Fruit fly (Drosophila melanogaster) whole organism, embryonic: ENCODE data around the gene CG31109.

Source experiments
- Atf-2 ChIP-seq: fragments of 200-800 bp; sonication (Bioruptor generic); optimal IDR thresholded peaks from 2 replicates; lab custom pipeline; 2016; ENCODE audit warnings: missing biosample characterization, missing genetic modification characterization
- B-H2 ChIP-seq: fragments of 200-800 bp; sonication (Bioruptor generic); optimal IDR thresholded peaks from 2 replicates; lab custom pipeline; 2018; ENCODE audit warnings: missing biosample characterization, mild to moderate bottlenecking, missing genetic modification characterization
- Bdp1 ChIP-seq: fragments of 200-800 bp; sonication (Bioruptor generic); optimal IDR thresholded peaks from 3 replicates; lab custom pipeline; 2016; ENCODE audit warnings: missing biosample characterization, missing genetic modification characterization
- Bgb ChIP-seq: fragments of 200-800 bp; sonication (Bioruptor generic); IDR thresholded peaks from 2 replicates; pipeline ENCODE4 v1.3.6; 2022; ENCODE audit warnings: missing biosample characterization, missing genetic modification characterization; ENCODE audit not compliant: partially characterized antibody
- CG1024 ChIP-seq: fragments of 200-800 bp; sonication (Bioruptor generic); IDR thresholded peaks from 2 replicates; pipeline ENCODE4 v1.3.6; 2022; ENCODE audit warnings: missing biosample characterization, missing genetic modification characterization
- CG11456 ChIP-seq: fragments of 200-800 bp; sonication (Bioruptor generic); IDR thresholded peaks from 3 replicates; pipeline ENCODE4 v1.3.6; 2022; ENCODE audit warnings: missing biosample characterization, missing genetic modification characterization
- CG12155 ChIP-seq: fragments of 200-800 bp; sonication (Bioruptor generic); optimal IDR thresholded peaks from 3 replicates; lab custom pipeline; 2016; ENCODE audit warnings: missing biosample characterization, missing genetic modification characterization
- CG13287 ChIP-seq: fragments of 200-800 bp; sonication (Bioruptor generic); IDR thresholded peaks from 2 replicates; pipeline ENCODE4 v1.3.6; 2022; ENCODE audit warnings: missing biosample characterization, missing genetic modification characterization; ENCODE audit not compliant: partially characterized antibody
- CG15479 ChIP-seq: fragments of 200-800 bp; sonication (Bioruptor generic); optimal IDR thresholded peaks from 3 replicates; lab custom pipeline; 2019; ENCODE audit warnings: missing biosample characterization, mild to moderate bottlenecking, missing genetic modification characterization, moderate library complexity
- CG17186 ChIP-seq: fragments of 200-800 bp; sonication (Bioruptor generic); optimal IDR thresholded peaks from 3 replicates; lab custom pipeline; 2017; ENCODE audit warnings: missing biosample characterization, missing genetic modification reagents, missing genetic modification characterization
- CG17612 ChIP-seq: fragments of 200-800 bp; sonication (Bioruptor generic); IDR thresholded peaks from 2 replicates; pipeline ENCODE4 v1.3.6; 2022; ENCODE audit warnings: missing biosample characterization, missing genetic modification characterization
- CG2889 ChIP-seq: fragments of 200-800 bp; sonication (Bioruptor generic); IDR thresholded peaks from 3 replicates; pipeline ENCODE4 v1.3.6; 2022; ENCODE audit warnings: missing biosample characterization, missing genetic modification characterization
- CG30403 ChIP-seq: fragments of 200-800 bp; sonication (Bioruptor generic); optimal IDR thresholded peaks from 3 replicates; lab custom pipeline; 2016; ENCODE audit warnings: missing biosample characterization, missing genetic modification characterization
- CG3065 ChIP-seq: fragments of 200-800 bp; sonication (Bioruptor generic); optimal IDR thresholded peaks from 2 replicates; lab custom pipeline; 2016; ENCODE audit warnings: missing biosample characterization, missing genetic modification characterization
- CG3163 ChIP-seq: fragments of 200-800 bp; sonication (Bioruptor generic); optimal IDR thresholded peaks from 3 replicates; lab custom pipeline; 2016; ENCODE audit warnings: missing biosample characterization, missing genetic modification characterization
- CG32772 ChIP-seq: fragments of 200-800 bp; sonication (Bioruptor generic); IDR thresholded peaks from 2 replicates; pipeline ENCODE4 v1.3.6; 2022; ENCODE audit warnings: missing biosample characterization, missing genetic modification characterization
- CG33213 ChIP-seq: fragments of 200-800 bp; sonication (Bioruptor generic); optimal IDR thresholded peaks from 3 replicates; lab custom pipeline; 2016; ENCODE audit warnings: missing biosample characterization, missing genetic modification characterization
- CG4360 ChIP-seq: fragments of 200-800 bp; sonication (Bioruptor generic); IDR thresholded peaks from 2 replicates; pipeline ENCODE4 v1.3.6; 2022; ENCODE audit warnings: missing biosample characterization, missing genetic modification characterization
- CG4617 ChIP-seq: fragments of 200-800 bp; sonication (Bioruptor generic); optimal IDR thresholded peaks from 3 replicates; lab custom pipeline; 2016; ENCODE audit warnings: missing biosample characterization, missing genetic modification characterization, borderline replicate concordance
- CG6254 ChIP-seq: fragments of 200-800 bp; sonication (Bioruptor generic); optimal IDR thresholded peaks from 3 replicates; lab custom pipeline; 2017; ENCODE audit warnings: mild to moderate bottlenecking, missing biosample characterization, missing genetic modification reagents, missing genetic modification characterization
- CG9817 ChIP-seq: fragments of 200-800 bp; sonication (Bioruptor generic); optimal IDR thresholded peaks from 2 replicates; lab custom pipeline; 2018; ENCODE audit warnings: missing biosample characterization, mild to moderate bottlenecking, missing genetic modification characterization, moderate library complexity
- CG9932 ChIP-seq: fragments of 200-800 bp; sonication (Bioruptor generic); IDR thresholded peaks from 2 replicates; pipeline ENCODE4 v1.3.6; 2022; ENCODE audit warnings: missing biosample characterization, missing genetic modification characterization
- Dek ChIP-seq: fragments of 200-800 bp; sonication (Bioruptor generic); optimal IDR thresholded peaks from 3 replicates; lab custom pipeline; 2019; ENCODE audit warnings: missing biosample characterization, mild to moderate bottlenecking, missing genetic modification characterization, moderate library complexity
- Eip74EF ChIP-seq, 2 experiments: fragments of 200-800 bp in 1 of 2; fragments of >200 bp in 1 of 2; sonication (Bioruptor generic) in 1 of 2; optimal IDR thresholded peaks; 2 replicates each; lab custom pipeline; 2017 to 2019; ENCODE audit warnings: missing biosample characterization in 2 of 2, missing genetic modification characterization in 2 of 2, mild to moderate bottlenecking in 1 of 2, moderate library complexity in 1 of 2
- MESR4 ChIP-seq: fragments of 200-800 bp; sonication (Bioruptor generic); optimal IDR thresholded peaks from 2 replicates; lab custom pipeline; 2018; ENCODE audit warnings: missing biosample characterization, mild to moderate bottlenecking, missing genetic modification characterization, moderate library complexity
- Mes4 ChIP-seq: fragments of 200-800 bp; sonication (Bioruptor generic); optimal IDR thresholded peaks from 2 replicates; lab custom pipeline; 2016; ENCODE audit warnings: missing biosample characterization, missing genetic modification characterization
- PHDP ChIP-seq: fragments of 200-800 bp; sonication (Bioruptor generic); optimal IDR thresholded peaks from 3 replicates; lab custom pipeline; 2018; ENCODE audit warnings: missing biosample characterization, mild to moderate bottlenecking, missing genetic modification characterization, moderate library complexity
- Ravus ChIP-seq: fragments of 200-800 bp; sonication (Bioruptor generic); IDR thresholded peaks from 2 replicates; pipeline ENCODE4 v1.3.6; 2022; ENCODE audit warnings: missing biosample characterization, missing genetic modification characterization
- Taf1 ChIP-seq: fragments of 200-800 bp; sonication (Bioruptor generic); IDR thresholded peaks from 2 replicates; pipeline ENCODE4 v1.3.6; 2022; ENCODE audit warnings: missing biosample characterization, missing genetic modification characterization
- Vsx1 ChIP-seq: fragments of 200-800 bp; sonication (Bioruptor generic); optimal IDR thresholded peaks from 2 replicates; lab custom pipeline; 2017; ENCODE audit warnings: missing biosample characterization, mild to moderate bottlenecking, missing genetic modification characterization, missing genetic modification reagents
- ab ChIP-seq: fragments of 200-800 bp; sonication (Bioruptor generic); optimal IDR thresholded peaks from 2 replicates; lab custom pipeline; 2016; ENCODE audit warnings: missing biosample characterization, missing genetic modification characterization
- al ChIP-seq: fragments of 200-800 bp; sonication (Bioruptor generic); IDR thresholded peaks from 2 replicates; pipeline ENCODE4 v1.3.6; 2022; ENCODE audit warnings: missing biosample characterization, missing genetic modification characterization
- ap ChIP-seq: fragments of 200-800 bp; sonication (Bioruptor generic); IDR thresholded peaks from 2 replicates; pipeline ENCODE4 v1.3.6; 2022; ENCODE audit warnings: missing biosample characterization, missing genetic modification characterization
- cwo ChIP-seq: fragments of 200-800 bp; sonication (Bioruptor generic); optimal IDR thresholded peaks from 3 replicates; lab custom pipeline; 2017; ENCODE audit warnings: missing biosample characterization, missing genetic modification characterization, mild to moderate bottlenecking, moderate library complexity, missing genetic modification reagents
- dati ChIP-seq: fragments of 200-800 bp; sonication (Bioruptor generic); IDR thresholded peaks from 2 replicates; pipeline ENCODE4 v1.3.6; 2022; ENCODE audit warnings: missing biosample characterization, missing genetic modification characterization
- dmrt11E ChIP-seq: fragments of 200-800 bp; sonication (Bioruptor generic); optimal IDR thresholded peaks from 3 replicates; lab custom pipeline; 2018; ENCODE audit warnings: missing biosample characterization, mild to moderate bottlenecking, missing genetic modification characterization, moderate library complexity
- fd102C ChIP-seq: fragments of 200-800 bp; sonication (Bioruptor generic); optimal IDR thresholded peaks from 2 replicates; lab custom pipeline; 2018; ENCODE audit warnings: missing biosample characterization, mild to moderate bottlenecking, missing genetic modification characterization, moderate library complexity
- fd64A ChIP-seq: fragments of 200-800 bp; sonication (Bioruptor generic); optimal IDR thresholded peaks from 3 replicates; lab custom pipeline; 2018; ENCODE audit warnings: missing biosample characterization, mild to moderate bottlenecking, missing genetic modification characterization
- gem ChIP-seq: fragments of 200-800 bp; sonication (Bioruptor generic); optimal IDR thresholded peaks from 2 replicates; lab custom pipeline; 2019; ENCODE audit warnings: missing biosample characterization, mild to moderate bottlenecking, missing genetic modification characterization, moderate library complexity
- grau ChIP-seq: fragments of 200-800 bp; optimal IDR thresholded peaks from 3 replicates; lab custom pipeline; 2019; ENCODE audit warnings: missing biosample characterization, mild to moderate bottlenecking, missing genetic modification characterization, moderate library complexity
- gsb ChIP-seq: fragments of 200-800 bp; sonication (Bioruptor generic); IDR thresholded peaks from 2 replicates; pipeline ENCODE4 v1.3.6; 2022; ENCODE audit warnings: missing biosample characterization, missing genetic modification characterization
- gsb-n ChIP-seq: fragments of 200-800 bp; sonication (Bioruptor generic); optimal IDR thresholded peaks from 3 replicates; lab custom pipeline; 2018; ENCODE audit warnings: missing biosample characterization, mild to moderate bottlenecking, missing genetic modification characterization
- org-1 ChIP-seq: fragments of 200-800 bp; sonication (Bioruptor generic); optimal IDR thresholded peaks from 2 replicates; lab custom pipeline; 2017; ENCODE audit warnings: missing biosample characterization, missing genetic modification characterization
- pfk ChIP-seq: fragments of 200-800 bp; sonication (Bioruptor generic); optimal IDR thresholded peaks from 2 replicates; lab custom pipeline; 2018; ENCODE audit warnings: missing biosample characterization, mild to moderate bottlenecking, missing genetic modification characterization, moderate library complexity
- pnt ChIP-seq: fragments of 200-800 bp; sonication (Bioruptor generic); optimal IDR thresholded peaks from 3 replicates; lab custom pipeline; 2016; ENCODE audit warnings: missing biosample characterization, missing genetic modification characterization
- sens ChIP-seq: fragments of 200-800 bp; sonication (Bioruptor generic); peaks from one replicate; lab custom pipeline; 2016; ENCODE audit warnings: missing biosample characterization, missing genetic modification characterization
- sob ChIP-seq: fragments of 200-800 bp; sonication (Bioruptor generic); IDR thresholded peaks from 2 replicates; pipeline ENCODE4 v1.3.6; 2022; ENCODE audit warnings: missing biosample characterization, missing genetic modification characterization
- toy ChIP-seq: fragments of 200-800 bp; sonication (Bioruptor generic); IDR thresholded peaks from 2 replicates; pipeline ENCODE4 v1.3.6; 2022; ENCODE audit warnings: missing biosample characterization, missing genetic modification characterization
- ttk ChIP-seq: fragments of 200-800 bp; sonication (Bioruptor generic); IDR thresholded peaks from 2 replicates; pipeline ENCODE4 v2.1.2; 2022; ENCODE audit warnings: missing biosample characterization, missing genetic modification characterization
- unpg ChIP-seq: fragments of 200-800 bp; sonication (Bioruptor generic); optimal IDR thresholded peaks from 3 replicates; lab custom pipeline; 2018; ENCODE audit warnings: missing biosample characterization, mild to moderate bottlenecking, missing genetic modification characterization, moderate library complexity

The CG31109 gene

DNA sequence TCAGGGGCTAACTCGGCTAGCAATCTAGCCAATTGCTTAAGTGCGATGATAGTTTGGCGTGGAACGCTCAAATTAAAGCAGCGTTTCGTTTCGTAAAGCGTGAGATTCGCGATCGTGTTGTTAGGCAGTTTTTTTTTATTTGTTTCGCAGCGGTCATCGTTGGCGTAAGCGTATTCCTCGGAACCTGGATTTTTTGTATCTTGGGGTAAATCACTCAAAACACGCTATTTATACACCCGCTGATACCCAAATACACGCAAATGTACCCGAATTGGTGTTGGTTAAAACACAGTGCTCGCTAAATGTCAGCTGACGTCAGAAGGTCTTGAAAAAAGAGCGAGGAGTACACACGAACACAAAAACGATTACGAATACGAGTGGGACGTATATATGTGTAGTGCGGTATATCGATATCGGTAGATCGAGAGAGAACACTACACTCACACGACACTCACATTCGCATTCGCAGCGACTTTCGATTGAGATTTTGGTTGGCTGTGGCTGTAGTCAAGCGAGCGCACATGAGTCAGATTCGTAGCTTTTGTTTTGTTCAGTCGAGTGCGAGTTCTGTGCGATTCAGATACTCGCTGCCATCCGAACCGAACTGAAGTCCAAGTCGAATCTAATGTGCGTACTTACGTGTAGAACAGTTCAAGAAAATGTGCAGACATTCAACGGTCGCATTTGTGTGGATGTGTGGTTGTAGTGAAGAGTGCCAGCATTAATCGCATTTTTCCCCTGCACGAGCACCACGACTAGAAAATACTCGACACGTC is 4.5 kb downstream of the CG31109 start (continued):
- TF ChIP-seq CG2889 (GFP tag; lab: Robert Waterston, UW) = no peak
- TF ChIP-seq ap (GFP tag; lab: Robert Waterston, UW) = no peak
- no peak for TF ChIP-seq CG9817 (tag; lab: Kevin White, UChicago)
- no peak for TF ChIP-seq ab (GFP tag; lab: Kevin White, UChicago)
- peak; percentile 85 for TF ChIP-seq CG12155 (GFP tag; lab: Kevin White, UChicago)
- TF ChIP-seq gsb-n = no peak
- peak; percentile 56 for TF ChIP-seq MESR4 (GFP tag; lab: Kevin White, UChicago)
- no peak for TF ChIP-seq org-1 (GFP tag; lab: Kevin White, UChicago)
- TF ChIP-seq CG3163 (GFP tag; lab: Kevin White, UChicago) = peak; percentile 25
- TF ChIP-seq Mes4 (GFP tag; lab: Kevin White, UChicago) = no peak
- no peak for TF ChIP-seq CG17612 (GFP tag; lab: Robert Waterston, UW)
- TF ChIP-seq CG32772 (GFP tag; lab: Robert Waterston, UW) = no peak
- peak; percentile 49 for TF ChIP-seq cwo
- TF ChIP-seq Eip74EF (GFP tag; optimal IDR thresholded peaks at IDR 0.05; lab: Kevin White, UChicago) = peak in 1 of 2 experiments; percentile 35
- TF ChIP-seq CG30403 = no peak
- TF ChIP-seq CG4360 = no peak
- TF ChIP-seq Taf1 (GFP tag; lab: Robert Waterston, UW) = no peak
- peak; percentile 62 for TF ChIP-seq sens
- no peak for TF ChIP-seq Bgb
- no peak for TF ChIP-seq CG6254 (GFP tag; lab: Kevin White, UChicago)
- TF ChIP-seq gsb (GFP tag; lab: Robert Waterston, UW) = no peak
- no peak for TF ChIP-seq Ravus (GFP tag; lab: Robert Waterston, UW)
- no peak for TF ChIP-seq pnt (GFP tag; lab: Kevin White, UChicago)
- no peak for TF ChIP-seq CG3065 (GFP tag; lab: Kevin White, UChicago)
- TF ChIP-seq ttk (GFP tag; lab: Robert Waterston, UW) = no peak
- no peak for TF ChIP-seq dmrt11E
- TF ChIP-seq Atf-2 (GFP tag; lab: Kevin White, UChicago) = no peak
- TF ChIP-seq toy = no peak
- no peak for TF ChIP-seq CG13287 (GFP tag; lab: Robert Waterston, UW)
- TF ChIP-seq unpg = no peak
- TF ChIP-seq CG33213 = no peak
- TF ChIP-seq fd64A = no peak
- TF ChIP-seq fd102C (GFP tag; lab: Kevin White, UChicago) = no peak
- no peak for TF ChIP-seq gem (tag; lab: Kevin White, UChicago)
- TF ChIP-seq pfk (GFP tag; lab: Kevin White, UChicago) = peak; percentile 94
- no peak for TF ChIP-seq sob (GFP tag; lab: Robert Waterston, UW)
- no peak for TF ChIP-seq Bdp1 (GFP tag; lab: Kevin White, UChicago)
- TF ChIP-seq CG4617 (GFP tag; lab: Kevin White, UChicago) = no peak
- peak; percentile 65 for TF ChIP-seq CG15479
- TF ChIP-seq al (GFP tag; lab: Robert Waterston, UW) = no peak
- no peak for TF ChIP-seq CG1024
- no peak for TF ChIP-seq CG17186
- TF ChIP-seq CG9932 (GFP tag; lab: Robert Waterston, UW) = no peak
- TF ChIP-seq CG11456 (GFP tag; lab: Robert Waterston, UW) = no peak
- peak; percentile 42 for TF ChIP-seq PHDP
- no peak for TF ChIP-seq Dek (tag; lab: Kevin White, UChicago)
- TF ChIP-seq B-H2 = peak; percentile 70
- TF ChIP-seq Vsx1 (GFP tag; lab: Kevin White, UChicago) = no peak
- TF ChIP-seq grau = no peak
- no peak for TF ChIP-seq dati (GFP tag; lab: Robert Waterston, UW)
